Worm (Caenorhabditis elegans) whole organism, young adult: ENCODE results near the gene str-140.

Experiments used
- K12H6.12 ChIP-seq: fragments of 200-800 bp; sonication (Bioruptor generic); optimal IDR thresholded peaks from 2 replicates; lab custom pipeline; 2018; ENCODE audit warnings: mild to moderate bottlenecking, missing genetic modification characterization, missing compliant biosample characterization
- ekl-4 ChIP-seq: fragments of 200-800 bp; sonication (Bioruptor generic); IDR thresholded peaks from 2 replicates; pipeline ENCODE4 v1.3.6; 2022; ENCODE audit warnings: missing genetic modification reagents, missing genetic modification characterization, missing compliant biosample characterization
- let-607 ChIP-seq, 2 experiments: fragments of 200-800 bp in 1 of 2; sonication (Bioruptor generic) in 1 of 2; sonication (generic microtip) in 1 of 2; optimal IDR thresholded peaks; 2 replicates each; lab custom pipeline; 2016 to 2018; ENCODE audit warnings: mild to moderate bottlenecking in 2 of 2, missing compliant biosample characterization in 2 of 2, missing genetic modification characterization in 2 of 2, moderate library complexity in 2 of 2, missing genotype in 1 of 2
- nfya-1 ChIP-seq: sonication (generic microtip); optimal IDR thresholded peaks from 2 replicates; lab custom pipeline; 2017; ENCODE audit warnings: antibody characterized with exemption, missing compliant biosample characterization, missing genetic modification characterization, borderline replicate concordance; ENCODE audit not compliant: insufficient read depth
- snpc-4 ChIP-seq, 5 experiments: fragments of 150-350 bp in 1 of 5; sonication (generic microtip) in 4 of 5; optimal IDR thresholded peaks; 2 replicates each; lab custom pipeline; 2014 to 2018; ENCODE audit warnings: missing genetic modification characterization in 5 of 5, missing biosample characterization in 3 of 5, antibody characterized with exemption in 2 of 5, mild to moderate bottlenecking in 2 of 5, missing compliant biosample characterization in 2 of 5, missing genotype in 2 of 5, moderate library complexity in 2 of 5, missing genetic modification reagents in 1 of 5

DNA sequence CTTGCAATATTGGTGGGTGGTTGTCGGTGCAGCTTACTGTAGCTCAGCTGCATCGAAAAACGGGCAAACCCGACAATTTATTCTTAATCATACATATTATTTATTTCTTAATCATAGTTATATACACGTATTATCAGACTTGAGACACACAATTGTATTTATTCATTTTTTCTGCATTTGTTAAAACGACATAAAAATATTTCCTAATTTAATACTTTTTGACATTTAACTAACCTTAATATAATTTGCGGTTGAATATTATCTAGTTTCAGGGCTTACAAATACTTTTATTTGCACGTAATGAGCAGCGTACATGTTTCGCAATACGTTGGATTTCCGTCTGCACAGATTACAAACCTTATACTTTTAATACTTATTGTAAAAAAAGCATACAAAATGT lies 9.3 kb downstream of the str-140 start, which contains the start of gene str-138:
- no peak for TF ChIP-seq let-607 (tag; optimal IDR thresholded peaks at IDR 0.05; lab: Kevin White, UChicago)
- no peak for TF ChIP-seq nfya-1 (tag; lab: Kevin White, UChicago)
- no peak for TF ChIP-seq ekl-4
- no peak for TF ChIP-seq snpc-4 (GFP tag; optimal IDR thresholded peaks at IDR 0.05; lab: Kevin White, UChicago)
- TF ChIP-seq snpc-4 (tag; optimal IDR thresholded peaks at IDR 0.05; lab: Kevin White, UChicago) = no peak
- TF ChIP-seq K12H6.12 (tag; lab: Kevin White, UChicago) = no peak
